Fruit fly (Drosophila melanogaster) whole organism, wandering third instar larva: ENCODE data around the gene EloB.

Source experiments
- Abd-B ChIP-seq: fragments of >200 bp; optimal IDR thresholded peaks from 2 replicates; lab custom pipeline; 2017; ENCODE audit warnings: missing biosample characterization, missing genetic modification characterization
- CG32264 ChIP-seq: fragments of 200-800 bp; sonication (Bioruptor generic); optimal IDR thresholded peaks from 2 replicates; lab custom pipeline; 2016; ENCODE audit warnings: missing biosample characterization, missing genetic modification characterization
- CG9705 ChIP-seq: fragments of 200-800 bp; sonication (Bioruptor generic); optimal IDR thresholded peaks from 2 replicates; lab custom pipeline; 2018; ENCODE audit warnings: missing biosample characterization, mild to moderate bottlenecking, missing genetic modification characterization
- CrebA ChIP-seq: fragments of 200-800 bp; sonication (Bioruptor generic); optimal IDR thresholded peaks from 2 replicates; lab custom pipeline; 2016; ENCODE audit warnings: missing biosample characterization, mild to moderate bottlenecking, missing genetic modification characterization, borderline replicate concordance
- Dif ChIP-seq: fragments of 200-275, 200-300 bp; sonication (Bioruptor generic); optimal IDR thresholded peaks from 2 replicates; lab custom pipeline; 2018; ENCODE audit warnings: missing biosample characterization, missing genetic modification characterization; ENCODE audit not compliant: partially characterized antibody
- GATAd ChIP-seq: sonication (Bioruptor generic); optimal IDR thresholded peaks from 2 replicates; lab custom pipeline; 2016; ENCODE audit warnings: missing biosample characterization, missing genetic modification characterization
- HLH106 ChIP-seq: fragments of 200-800 bp; optimal IDR thresholded peaks from 3 replicates; lab custom pipeline; 2019; ENCODE audit warnings: missing biosample characterization, mild to moderate bottlenecking, missing genetic modification characterization, moderate library complexity
- Hr78 ChIP-seq: fragments of >200 bp; optimal IDR thresholded peaks from 2 replicates; lab custom pipeline; 2017; ENCODE audit warnings: missing biosample characterization, missing genetic modification characterization
- Hr83 ChIP-seq: fragments of 200-300 bp; sonication (Bioruptor generic); optimal IDR thresholded peaks from 2 replicates; lab custom pipeline; 2016; ENCODE audit warnings: missing biosample characterization, mild to moderate bottlenecking, missing genetic modification characterization, moderate library complexity; ENCODE audit not compliant: poor library complexity, severe bottlenecking
- Jra ChIP-seq: sonication (Bioruptor generic); optimal IDR thresholded peaks from 2 replicates; lab custom pipeline; 2016; ENCODE audit warnings: missing biosample characterization, missing genetic modification characterization
- Mio ChIP-seq: sonication (Bioruptor generic); optimal IDR thresholded peaks from 2 replicates; lab custom pipeline; 2016; ENCODE audit warnings: missing biosample characterization, missing genetic modification characterization
- Myc ChIP-seq: fragments of >200 bp; optimal IDR thresholded peaks from 2 replicates; lab custom pipeline; 2017
- N ChIP-seq: fragments of >200 bp; optimal IDR thresholded peaks from 2 replicates; lab custom pipeline; 2018; ENCODE audit warnings: missing biosample characterization, missing external identifiers, missing genetic modification characterization
- OdsH ChIP-seq: fragments of 200-800 bp; sonication (Bioruptor generic); optimal IDR thresholded peaks from 2 replicates; lab custom pipeline; 2016; ENCODE audit warnings: missing biosample characterization, mild to moderate bottlenecking, missing genetic modification characterization
- Rel ChIP-seq, 2 experiments: fragments of 200-800 bp; sonication (Bioruptor generic) in 1 of 2; optimal IDR thresholded peaks; 2 replicates in 1 of 2; 3 replicates in 1 of 2; lab custom pipeline; 2016 to 2019; ENCODE audit warnings: mild to moderate bottlenecking in 2 of 2, missing biosample characterization in 2 of 2, missing genetic modification characterization in 2 of 2, moderate library complexity in 1 of 2
- Sp1 ChIP-seq: fragments of 200-800 bp; sonication (Bioruptor generic); optimal IDR thresholded peaks from 3 replicates; lab custom pipeline; 2019; ENCODE audit warnings: missing biosample characterization, mild to moderate bottlenecking, missing genetic modification characterization, moderate library complexity
- Vsx2 ChIP-seq: fragments of 200-300, 225-300 bp; sonication (Bioruptor generic); optimal IDR thresholded peaks from 2 replicates; lab custom pipeline; 2018; ENCODE audit warnings: missing biosample characterization, missing genetic modification characterization; ENCODE audit not compliant: partially characterized antibody
- br ChIP-seq: fragments of 200-800 bp; sonication (Bioruptor generic); optimal IDR thresholded peaks from 2 replicates; lab custom pipeline; 2016; ENCODE audit warnings: missing biosample characterization, missing genetic modification characterization
- brk ChIP-seq: fragments of 200-800 bp; sonication (Bioruptor generic); optimal IDR thresholded peaks from 2 replicates; lab custom pipeline; 2016; ENCODE audit warnings: missing biosample characterization, mild to moderate bottlenecking, missing genetic modification characterization
- dl ChIP-seq, 2 experiments: fragments of 175-275, 200-275 bp in 1 of 2; fragments of 200-275 bp in 1 of 2; sonication (Bioruptor generic); optimal IDR thresholded peaks; lab custom pipeline; 2018; ENCODE audit warnings: mild to moderate bottlenecking in 2 of 2, missing biosample characterization in 2 of 2, missing genetic modification characterization in 2 of 2, moderate library complexity in 2 of 2; ENCODE audit not compliant: partially characterized antibody in 2 of 2, insufficient read depth in 1 of 2
- dsf ChIP-seq: sonication (Bioruptor generic); optimal IDR thresholded peaks from 2 replicates; lab custom pipeline; 2016; ENCODE audit warnings: missing biosample characterization, missing genetic modification characterization, borderline replicate concordance
- ey ChIP-seq: fragments of 200-800 bp; sonication (Bioruptor generic); optimal IDR thresholded peaks from 2 replicates; lab custom pipeline; 2016; ENCODE audit warnings: missing biosample characterization, missing genetic modification characterization
- foxo ChIP-seq, 2 experiments: fragments of 200-800 bp; sonication (Bioruptor generic); optimal IDR thresholded peaks; 2 replicates in 1 of 2; 3 replicates in 1 of 2; lab custom pipeline; 2016 to 2017; ENCODE audit warnings: missing biosample characterization in 2 of 2, missing genetic modification characterization in 2 of 2
- fru ChIP-seq: fragments of 200-800 bp; sonication (Bioruptor generic); optimal IDR thresholded peaks from 3 replicates; lab custom pipeline; 2016; ENCODE audit warnings: missing biosample characterization, mild to moderate bottlenecking, missing genetic modification characterization
- h ChIP-seq: fragments of 200-800 bp; sonication (Bioruptor generic); optimal IDR thresholded peaks from 3 replicates; lab custom pipeline; 2016; ENCODE audit warnings: missing biosample characterization, mild to moderate bottlenecking, missing genetic modification characterization
- jim ChIP-seq: fragments of 175-275, 200-325 bp; sonication (Bioruptor generic); optimal IDR thresholded peaks from 2 replicates; lab custom pipeline; 2016; ENCODE audit warnings: missing biosample characterization, mild to moderate bottlenecking, missing genetic modification characterization
- lola ChIP-seq: fragments of >200 bp; optimal IDR thresholded peaks from 2 replicates; lab custom pipeline; 2017; ENCODE audit warnings: missing biosample characterization, missing genetic modification characterization
- pan ChIP-seq: fragments of >200 bp; optimal IDR thresholded peaks from 2 replicates; lab custom pipeline; 2017
- rgr ChIP-seq: fragments of 200-800 bp; sonication (Bioruptor generic); optimal IDR thresholded peaks from 3 replicates; lab custom pipeline; 2016; ENCODE audit warnings: missing biosample characterization, mild to moderate bottlenecking, missing genetic modification characterization
- sage ChIP-seq: fragments of 200-800 bp; sonication (Bioruptor generic); optimal IDR thresholded peaks from 2 replicates; lab custom pipeline; 2016; ENCODE audit warnings: missing biosample characterization, mild to moderate bottlenecking, missing genetic modification characterization
- sv ChIP-seq: fragments of 200-800 bp; sonication (Bioruptor generic); optimal IDR thresholded peaks from 3 replicates; lab custom pipeline; 2016; ENCODE audit warnings: missing biosample characterization, missing genetic modification characterization
- tai ChIP-seq: sonication (Bioruptor generic); optimal IDR thresholded peaks from 2 replicates; lab custom pipeline; 2016; ENCODE audit warnings: missing biosample characterization, missing genetic modification characterization
- usp ChIP-seq: fragments of >200 bp; optimal IDR thresholded peaks from 2 replicates; lab custom pipeline; 2017; ENCODE audit warnings: missing biosample characterization, missing genetic modification characterization
- woc ChIP-seq: sonication (Bioruptor generic); optimal IDR thresholded peaks from 2 replicates; lab custom pipeline; 2016; ENCODE audit warnings: missing biosample characterization, mild to moderate bottlenecking, missing genetic modification characterization

Gene EloB

DNA sequence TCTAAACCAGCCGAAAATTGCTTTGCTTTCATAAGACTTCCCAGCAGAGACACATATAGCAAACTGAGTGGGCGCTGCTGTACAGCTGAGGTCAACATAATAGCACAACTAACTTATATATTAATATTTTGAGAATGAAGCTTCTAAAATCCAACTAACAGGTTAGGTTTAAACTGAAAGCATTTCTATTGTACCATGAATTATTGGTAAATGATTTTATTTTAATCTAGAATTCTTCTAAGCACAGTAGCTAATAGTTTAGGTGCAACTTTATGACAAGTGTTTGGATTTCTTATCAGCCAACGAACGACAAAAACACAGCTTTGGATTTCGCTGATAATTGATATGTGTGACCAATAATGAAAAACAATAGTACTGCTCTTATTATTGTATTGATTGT, 24.6 kb downstream of the EloB start:
- TF ChIP-seq Dif (no peak), h (peak; percentile 59), fru (GFP tag; lab: Kevin White, UChicago) (peak; percentile 60), woc (GFP tag; lab: Kevin White, UChicago) (peak; percentile 45), HLH106 (tag; lab: Kevin White, UChicago) (peak; percentile 23), foxo (GFP tag; optimal IDR thresholded peaks at IDR 0.05; lab: Kevin White, UChicago) (peak in 1 of 2 experiments; percentile 71)

DNA sequence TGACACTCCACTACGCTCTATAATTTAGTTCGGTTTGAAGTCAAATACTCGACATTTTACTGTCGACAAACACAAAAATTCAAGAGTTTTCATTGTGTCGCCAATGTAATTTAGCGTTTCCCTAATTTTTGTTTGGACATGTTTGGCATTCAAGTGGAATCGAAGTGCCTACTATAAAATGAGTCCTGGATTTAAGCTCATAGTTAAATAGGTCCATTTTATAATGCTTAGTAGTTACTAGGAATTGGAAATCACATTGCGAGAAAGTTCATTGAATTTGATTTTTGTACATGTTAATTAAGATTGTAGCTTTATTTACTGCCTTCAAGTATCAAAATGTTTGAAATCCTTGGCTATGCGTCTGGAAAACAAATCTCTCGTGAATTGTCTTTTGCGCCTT, 25.4 kb downstream of the EloB start, which contains the start of gene att-ORFB:
TSS of gene att-ORFB (minus strand) at position 101 of the 400 bp plus-strand sequence.
- TF ChIP-seq tai (GFP tag; lab: Kevin White, UChicago) (no peak), Sp1 (GFP tag; lab: Kevin White, UChicago) (no peak), CrebA (GFP tag; lab: Kevin White, UChicago) (no peak), Hr83 (GFP tag; lab: Kevin White, UChicago) (no peak), HLH106 (tag; lab: Kevin White, UChicago) (no peak), sage (GFP tag; lab: Kevin White, UChicago) (no peak), dsf (GFP tag; lab: Kevin White, UChicago) (no peak), OdsH (GFP tag; lab: Kevin White, UChicago) (no peak), CG9705 (no peak), Abd-B (GFP tag; lab: Kevin White, UChicago) (no peak), dl (GFP tag; optimal IDR thresholded peaks at IDR 0.05; lab: Kevin White, UChicago; ENCODE audit: insufficient read depth in 1 of 2, partially characterized antibody in 2 of 2) (no peak), ey (GFP tag; lab: Kevin White, UChicago) (no peak), Jra (GFP tag; lab: Kevin White, UChicago) (no peak), CG32264 (GFP tag; lab: Kevin White, UChicago) (no peak), brk (GFP tag; lab: Kevin White, UChicago) (no peak), Vsx2 (GFP tag; lab: Kevin White, UChicago) (no peak)

DNA sequence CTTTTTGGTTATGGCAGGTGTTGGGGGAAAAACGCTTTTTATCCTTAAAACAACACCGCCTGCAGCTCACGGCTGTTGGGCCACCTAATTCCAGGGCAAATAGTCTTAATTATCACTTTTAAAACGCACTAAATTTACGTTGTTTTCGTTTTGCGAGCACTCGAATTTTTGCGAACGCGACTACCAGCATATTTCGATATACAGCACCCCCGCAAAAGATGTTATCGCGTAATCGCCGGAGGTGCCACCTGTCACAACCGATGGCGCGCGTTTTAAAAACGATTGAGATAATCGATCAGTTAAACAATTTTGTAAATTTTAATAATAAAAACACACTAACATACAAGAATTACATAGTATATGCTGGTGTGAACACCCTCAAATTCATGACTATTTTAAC, 27.6 kb downstream of the EloB start, which contains the start of gene Stat92E:
TSS of gene Stat92E (minus strand) at position 219 of the 400 bp plus-strand sequence.
- TF ChIP-seq N (GFP tag; lab: Kevin White, UChicago) (no peak), h (peak; percentile 13), dl (GFP tag; optimal IDR thresholded peaks at IDR 0.05; lab: Kevin White, UChicago; ENCODE audit: insufficient read depth in 1 of 2, partially characterized antibody in 2 of 2) (peak in 1 of 2 experiments; percentile 6)

DNA sequence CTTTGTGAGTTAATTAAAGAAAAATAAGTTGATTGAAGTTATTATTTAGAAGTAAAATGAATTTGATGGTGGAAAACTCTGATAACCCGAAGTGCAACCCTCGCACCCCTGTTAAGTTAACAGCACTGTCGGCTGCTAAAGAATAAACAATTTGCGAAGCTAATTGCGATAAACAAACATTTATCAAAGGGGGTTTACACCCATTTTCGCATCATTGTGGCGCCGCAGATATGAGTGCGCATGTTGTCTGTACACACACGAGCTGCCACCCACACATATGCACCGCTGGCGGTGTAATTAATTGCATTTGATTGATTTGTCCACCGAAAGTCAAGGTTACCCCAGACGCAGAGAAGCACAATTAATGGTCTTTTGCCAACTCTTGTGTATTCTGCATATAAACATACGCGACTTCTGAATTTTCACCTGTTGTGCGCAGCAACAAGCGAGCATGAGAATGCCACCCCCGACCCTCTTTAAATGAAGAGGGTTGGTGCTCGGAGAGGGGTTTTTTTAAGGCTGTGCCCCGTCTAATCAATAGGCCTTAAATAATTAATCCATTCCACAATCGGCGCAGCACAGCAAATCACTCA, 28.1 kb downstream of the EloB start:
- TF ChIP-seq HLH106 (tag; lab: Kevin White, UChicago) (no peak), Rel (GFP tag; optimal IDR thresholded peaks at IDR 0.05; lab: Kevin White, UChicago) (no peak), Rel (tag; optimal IDR thresholded peaks at IDR 0.05; lab: Kevin White, UChicago) (peak; percentile 98)

DNA sequence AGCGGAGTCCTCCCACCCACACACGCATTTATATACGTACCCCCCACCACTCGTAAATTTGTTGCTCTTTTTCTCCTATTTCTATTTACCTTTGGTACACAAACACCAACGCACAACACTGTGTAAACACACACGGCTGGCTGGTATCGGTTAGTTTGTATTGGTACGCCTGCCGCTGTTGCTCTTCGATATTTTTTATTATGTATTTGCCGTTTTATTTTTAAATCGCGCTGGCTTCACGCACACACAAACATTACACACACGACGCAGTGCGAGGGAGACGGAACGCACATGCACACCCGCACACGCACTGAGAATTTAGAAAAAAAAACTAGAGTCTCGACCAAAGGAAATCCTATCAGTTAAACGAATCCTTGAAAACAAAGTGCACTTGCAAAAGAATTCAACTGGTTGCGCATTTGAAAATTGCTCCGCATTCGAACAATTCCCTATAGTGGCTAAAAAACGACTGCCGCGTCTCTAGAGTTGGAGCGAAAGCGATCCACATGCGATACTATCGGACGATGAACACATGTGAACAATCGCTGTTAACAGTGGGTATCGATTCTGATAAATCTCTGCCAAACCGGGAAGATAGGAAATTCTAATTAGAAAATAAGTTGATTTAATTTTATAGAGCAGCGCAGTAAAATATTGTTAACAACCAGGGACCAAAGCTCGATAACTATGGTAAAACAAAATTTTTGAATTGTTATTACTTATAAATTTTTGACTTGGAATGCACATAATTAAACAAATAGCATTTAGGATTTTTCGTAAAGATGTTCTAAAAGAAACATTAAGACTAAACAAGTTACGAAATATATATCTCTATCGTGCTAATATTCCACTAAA, 28.8 kb downstream of the EloB start:
- TF ChIP-seq pan (lab: Kevin White, UChicago), result no peak
- no peak for TF ChIP-seq lola (GFP tag; lab: Kevin White, UChicago)
- peak; percentile 23 for TF ChIP-seq OdsH (GFP tag; lab: Kevin White, UChicago)
- no peak for TF ChIP-seq sv (GFP tag; lab: Kevin White, UChicago)
- no peak for TF ChIP-seq Hr78 (GFP tag; lab: Kevin White, UChicago)
- TF ChIP-seq CrebA (GFP tag; lab: Kevin White, UChicago), result no peak
- no peak for TF ChIP-seq GATAd
- TF ChIP-seq tai (GFP tag; lab: Kevin White, UChicago), result peak; percentile 47
- TF ChIP-seq brk (GFP tag; lab: Kevin White, UChicago), result no peak
- TF ChIP-seq fru (GFP tag; lab: Kevin White, UChicago), result no peak
- peak in 1 of 2 experiments; percentile 8 for TF ChIP-seq dl (GFP tag; optimal IDR thresholded peaks at IDR 0.05; lab: Kevin White, UChicago; ENCODE audit: insufficient read depth in 1 of 2, partially characterized antibody in 2 of 2)
- no peak for TF ChIP-seq Abd-B (GFP tag; lab: Kevin White, UChicago)
- TF ChIP-seq br (GFP tag; lab: Kevin White, UChicago), result peak; percentile 1
- no peak for TF ChIP-seq HLH106 (tag; lab: Kevin White, UChicago)
- TF ChIP-seq Mio, result peak; percentile 23
- no peak for TF ChIP-seq dsf (GFP tag; lab: Kevin White, UChicago)
- peak in 1 of 2 experiments; percentile 27 for TF ChIP-seq foxo (GFP tag; optimal IDR thresholded peaks at IDR 0.05; lab: Kevin White, UChicago)
- TF ChIP-seq Myc (lab: Kevin White, UChicago), result no peak
- TF ChIP-seq N (GFP tag; lab: Kevin White, UChicago), result peak; percentile 19
- peak; percentile 97 for TF ChIP-seq Hr83 (GFP tag; lab: Kevin White, UChicago)
- TF ChIP-seq rgr, result peak; percentile 40
- TF ChIP-seq Rel (GFP tag; optimal IDR thresholded peaks at IDR 0.05; lab: Kevin White, UChicago), result no peak
- no peak for TF ChIP-seq Rel (tag; optimal IDR thresholded peaks at IDR 0.05; lab: Kevin White, UChicago)
- TF ChIP-seq Jra (GFP tag; lab: Kevin White, UChicago), result no peak
- TF ChIP-seq sage (GFP tag; lab: Kevin White, UChicago), result no peak
- TF ChIP-seq CG32264 (GFP tag; lab: Kevin White, UChicago), result peak; percentile 50
- peak; percentile 52 for TF ChIP-seq woc (GFP tag; lab: Kevin White, UChicago)
- peak; percentile 55 for TF ChIP-seq jim (GFP tag; lab: Kevin White, UChicago)
- no peak for TF ChIP-seq usp (GFP tag; lab: Kevin White, UChicago)
- no peak for TF ChIP-seq ey (GFP tag; lab: Kevin White, UChicago)
- TF ChIP-seq Dif, result peak; percentile 37
- peak; percentile 78 for TF ChIP-seq h
